Worm (Caenorhabditis elegans) whole organism, late embryonic: ENCODE data around the gene sri-45.

Experiments used
- C08G9.2 ChIP-seq: sonication (generic microtip); optimal IDR thresholded peaks from 2 replicates; lab custom pipeline; 2016; ENCODE audit warnings: mild to moderate bottlenecking, missing genetic modification characterization, moderate library complexity, missing compliant biosample characterization
- C38D4.7 ChIP-seq: fragments of 200-800 bp; sonication (Bioruptor generic); optimal IDR thresholded peaks from 2 replicates; lab custom pipeline; 2018; ENCODE audit warnings: mild to moderate bottlenecking, missing genetic modification characterization, moderate library complexity, missing compliant biosample characterization
- F13H6.1 ChIP-seq: sonication (generic microtip); optimal IDR thresholded peaks from 2 replicates; lab custom pipeline; 2016; ENCODE audit warnings: missing genetic modification characterization, missing compliant biosample characterization
- T23F11.4 ChIP-seq: fragments of 200-800 bp; sonication (Bioruptor generic); optimal IDR thresholded peaks from 2 replicates; lab custom pipeline; 2018; ENCODE audit warnings: mild to moderate bottlenecking, missing genetic modification characterization, missing compliant biosample characterization
- ahr-1 ChIP-seq: sonication (generic microtip); optimal IDR thresholded peaks from 2 replicates; lab custom pipeline; 2016; ENCODE audit warnings: missing genetic modification characterization, missing compliant biosample characterization
- ama-1 ChIP-seq: fragments of 150-350 bp; optimal IDR thresholded peaks from 2 replicates; lab custom pipeline; 2014
- ceh-18 ChIP-seq: sonication (generic microtip); optimal IDR thresholded peaks from 2 replicates; lab custom pipeline; 2016; ENCODE audit warnings: missing genetic modification characterization, missing compliant biosample characterization
- ceh-19 ChIP-seq: fragments of 200-800 bp; sonication (Bioruptor generic); optimal IDR thresholded peaks from 2 replicates; lab custom pipeline; 2018; ENCODE audit warnings: mild to moderate bottlenecking, missing genetic modification characterization, missing compliant biosample characterization
- ceh-22 ChIP-seq: sonication (generic microtip); optimal IDR thresholded peaks from 2 replicates; lab custom pipeline; 2017; ENCODE audit warnings: missing biosample characterization, missing genetic modification characterization
- ceh-24 ChIP-seq: sonication (generic microtip); optimal IDR thresholded peaks from 2 replicates; lab custom pipeline; 2016; ENCODE audit warnings: mild to moderate bottlenecking, missing genetic modification characterization, missing compliant biosample characterization
- ceh-30 ChIP-seq: fragments of 150-350 bp; optimal IDR thresholded peaks from 2 replicates; lab custom pipeline; 2014; ENCODE audit warnings: missing biosample characterization, missing genetic modification characterization
- ceh-48 ChIP-seq: sonication (generic microtip); optimal IDR thresholded peaks from 2 replicates; lab custom pipeline; 2016; ENCODE audit warnings: missing genetic modification characterization, inconsistent platforms, missing compliant biosample characterization
- ceh-6 ChIP-seq: fragments of 200-800 bp; sonication (Bioruptor generic); optimal IDR thresholded peaks from 2 replicates; lab custom pipeline; 2018; ENCODE audit warnings: mild to moderate bottlenecking, missing genetic modification characterization, missing compliant biosample characterization
- ceh-9 ChIP-seq: sonication (generic microtip); optimal IDR thresholded peaks from 2 replicates; lab custom pipeline; 2016; ENCODE audit warnings: mild to moderate bottlenecking, missing genetic modification characterization, inconsistent platforms, missing compliant biosample characterization
- che-1 ChIP-seq: sonication (generic microtip); optimal IDR thresholded peaks from 2 replicates; lab custom pipeline; 2016; ENCODE audit warnings: mild to moderate bottlenecking, missing genetic modification characterization, missing compliant biosample characterization
- elt-4 ChIP-seq: sonication (generic microtip); optimal IDR thresholded peaks from 2 replicates; lab custom pipeline; 2016; ENCODE audit warnings: missing genetic modification characterization, missing compliant biosample characterization
- ets-4 ChIP-seq: sonication (generic microtip); optimal IDR thresholded peaks from 2 replicates; lab custom pipeline; 2016; ENCODE audit warnings: missing genetic modification characterization, missing compliant biosample characterization
- gmeb-2 ChIP-seq: sonication (generic microtip); optimal IDR thresholded peaks from 2 replicates; lab custom pipeline; 2016; ENCODE audit warnings: missing genetic modification characterization, inconsistent platforms, missing compliant biosample characterization
- hlh-15 ChIP-seq: sonication (generic microtip); optimal IDR thresholded peaks from 2 replicates; lab custom pipeline; 2016; ENCODE audit warnings: missing genetic modification characterization, missing compliant biosample characterization
- lim-6 ChIP-seq: sonication (generic microtip); optimal IDR thresholded peaks from 2 replicates; lab custom pipeline; 2016; ENCODE audit warnings: missing genetic modification characterization, missing compliant biosample characterization
- madf-2 ChIP-seq: sonication (generic microtip); optimal IDR thresholded peaks from 2 replicates; lab custom pipeline; 2017; ENCODE audit warnings: missing genetic modification characterization, missing compliant biosample characterization
- mec-3 ChIP-seq: sonication (generic microtip); optimal IDR thresholded peaks from 2 replicates; lab custom pipeline; 2016; ENCODE audit warnings: borderline replicate concordance, missing genetic modification characterization, missing compliant biosample characterization
- nfya-1 ChIP-seq: sonication (generic microtip); optimal IDR thresholded peaks from 2 replicates; lab custom pipeline; 2017; ENCODE audit warnings: missing genetic modification characterization, mild to moderate bottlenecking, missing compliant biosample characterization, antibody characterized with exemption, moderate library complexity
- nhr-11 ChIP-seq: fragments of 150-350 bp; optimal IDR thresholded peaks from 2 replicates; lab custom pipeline; 2014; ENCODE audit warnings: missing biosample characterization, missing genetic modification characterization
- nhr-232 ChIP-seq: sonication (generic microtip); optimal IDR thresholded peaks from 2 replicates; lab custom pipeline; 2016; ENCODE audit warnings: missing genetic modification characterization, missing compliant biosample characterization
- odd-2 ChIP-seq: sonication (generic microtip); optimal IDR thresholded peaks from 2 replicates; lab custom pipeline; 2017; ENCODE audit warnings: antibody characterized with exemption, mild to moderate bottlenecking, missing genetic modification characterization, missing compliant biosample characterization
- pag-3 ChIP-seq: sonication (generic microtip); optimal IDR thresholded peaks from 2 replicates; lab custom pipeline; 2016; ENCODE audit warnings: missing compliant biosample characterization, missing genetic modification characterization, borderline replicate concordance
- pat-9 ChIP-seq: fragments of 200-800 bp; sonication (Bioruptor generic); optimal IDR thresholded peaks from 2 replicates; lab custom pipeline; 2018; ENCODE audit warnings: mild to moderate bottlenecking, missing genetic modification characterization, moderate library complexity, missing compliant biosample characterization
- pax-1 ChIP-seq: fragments of 150-350 bp; optimal IDR thresholded peaks from 2 replicates; lab custom pipeline; 2014; ENCODE audit warnings: missing biosample characterization, missing genetic modification characterization
- pha-2 ChIP-seq: sonication (generic microtip); optimal IDR thresholded peaks from 2 replicates; lab custom pipeline; 2017; ENCODE audit warnings: mild to moderate bottlenecking, missing genetic modification characterization, missing compliant biosample characterization
- ref-2 ChIP-seq: sonication (generic microtip); optimal IDR thresholded peaks from 2 replicates; lab custom pipeline; 2016; ENCODE audit warnings: missing genetic modification characterization, missing compliant biosample characterization
- sdc-2 ChIP-seq: sonication (generic microtip); optimal IDR thresholded peaks from 2 replicates; lab custom pipeline; 2016; ENCODE audit warnings: missing genotype, missing genetic modification characterization, missing compliant biosample characterization
- sox-4 ChIP-seq: sonication (generic microtip); optimal IDR thresholded peaks from 2 replicates; lab custom pipeline; 2017; ENCODE audit warnings: mild to moderate bottlenecking, missing genetic modification characterization, inconsistent platforms, missing compliant biosample characterization
- syd-9 ChIP-seq: sonication (generic microtip); optimal IDR thresholded peaks from 2 replicates; lab custom pipeline; 2016; ENCODE audit warnings: mild to moderate bottlenecking, missing genetic modification characterization, moderate library complexity, missing compliant biosample characterization
- tbx-2 ChIP-seq: sonication (generic microtip); optimal IDR thresholded peaks from 2 replicates; lab custom pipeline; 2016; ENCODE audit warnings: missing genetic modification characterization, missing compliant biosample characterization
- tbx-7 ChIP-seq: sonication (generic microtip); optimal IDR thresholded peaks from 2 replicates; lab custom pipeline; 2016; ENCODE audit warnings: missing genotype, missing genetic modification characterization, missing compliant biosample characterization
- ttx-3 ChIP-seq: sonication (generic microtip); optimal IDR thresholded peaks from 2 replicates; lab custom pipeline; 2016; ENCODE audit warnings: missing genetic modification reagents, missing genetic modification characterization, missing compliant biosample characterization
- unc-3 ChIP-seq, 2 experiments: fragments of 200-800 bp in 1 of 2; sonication (Bioruptor generic) in 1 of 2; sonication (generic microtip) in 1 of 2; conservative IDR thresholded peaks in 1 of 2; optimal IDR thresholded peaks in 1 of 2; 2 replicates each; pipeline versions ENCODE4 v1.3.6 to Lab custom; 2016 to 2022; ENCODE audit warnings: missing compliant biosample characterization in 2 of 2, missing genetic modification characterization in 2 of 2, missing genetic modification reagents in 1 of 2

Gene sri-45

ce11 chrII:691550-691949 lies 30.0 kb upstream of the sri-45 start, which contains the start of gene T02H6.3:
Gene T02H6.3, plus strand, starts transcription at chrII:691850.
- no peak for TF ChIP-seq ceh-18 (tag; lab: Kevin White, UChicago)
- TF ChIP-seq ceh-24 (tag; lab: Kevin White, UChicago), result no peak
- TF ChIP-seq nhr-11 (tag; lab: Kevin White, UChicago), result no peak
- TF ChIP-seq unc-3 (GFP tag; conservative IDR thresholded peaks at IDR 0.05; lab: Robert Waterston, UW), result no peak
- no peak for TF ChIP-seq unc-3 (tag; optimal IDR thresholded peaks at IDR 0.05; lab: Kevin White, UChicago)
- no peak for TF ChIP-seq ets-4
- no peak for TF ChIP-seq gmeb-2
- no peak for TF ChIP-seq C08G9.2
- TF ChIP-seq ceh-30 (tag; lab: Kevin White, UChicago), result no peak
- no peak for TF ChIP-seq ttx-3 (tag; lab: Kevin White, UChicago)
- no peak for TF ChIP-seq C38D4.7 (GFP tag; lab: Kevin White, UChicago)
- TF ChIP-seq madf-2, result no peak
- no peak for TF ChIP-seq tbx-7 (tag; lab: Kevin White, UChicago)
- no peak for TF ChIP-seq ceh-48
- no peak for TF ChIP-seq pha-2
- no peak for TF ChIP-seq ceh-9 (tag; lab: Kevin White, UChicago)
- no peak for TF ChIP-seq pag-3 (tag; lab: Kevin White, UChicago)
- no peak for TF ChIP-seq mec-3 (tag; lab: Kevin White, UChicago)

ce11 chrII:689749-690148 lies 28.2 kb upstream of the sri-45 start, which contains the start of gene T02H6.4:
Gene T02H6.4, plus strand, starts transcription at chrII:690049.
- TF ChIP-seq ref-2 (tag; lab: Kevin White, UChicago) (no peak), F13H6.1 (tag; lab: Kevin White, UChicago) (no peak), elt-4 (tag; lab: Kevin White, UChicago) (no peak), ceh-22 (tag; lab: Kevin White, UChicago) (no peak), odd-2 (tag; lab: Kevin White, UChicago) (no peak), ceh-6 (GFP tag; lab: Kevin White, UChicago) (no peak), sdc-2 (tag; lab: Kevin White, UChicago) (no peak), ama-1 (no peak), ceh-24 (tag; lab: Kevin White, UChicago) (no peak), tbx-2 (tag; lab: Kevin White, UChicago) (no peak), pag-3 (tag; lab: Kevin White, UChicago) (no peak), pax-1 (no peak), lim-6 (tag; lab: Kevin White, UChicago) (no peak), ceh-48 (no peak), ceh-19 (GFP tag; lab: Kevin White, UChicago) (no peak), syd-9 (tag; lab: Kevin White, UChicago) (no peak), T23F11.4 (no peak), nfya-1 (no peak)

- TF ChIP-seq ahr-1 (no peak), sox-4 (tag; lab: Kevin White, UChicago) (no peak), pat-9 (tag; lab: Kevin White, UChicago) (no peak), che-1 (tag; lab: Kevin White, UChicago) (no peak), C08G9.2 (no peak), nhr-232 (tag; lab: Kevin White, UChicago) (no peak)
These were observed 23.2 kb upstream of the sri-45 start, which contains the start of gene T02H6.5 for ce11 chrII:684811-685210. Gene T02H6.5, plus strand, starts transcription at chrII:685111.

ce11 chrII:683467-683866 lies 21.9 kb upstream of the sri-45 start, which contains the start of gene T02H6.6:
Gene T02H6.6, plus strand, starts transcription at chrII:683767.
- TF ChIP-seq C38D4.7 (GFP tag; lab: Kevin White, UChicago) (no peak), pha-2 (no peak), hlh-15 (tag; lab: Kevin White, UChicago) (no peak), che-1 (tag; lab: Kevin White, UChicago) (no peak)
